Fruit fly (Drosophila melanogaster): ENCODE measurements around the gene CG14132.

CG14132 gene

dm6 chr3L:11681794-11682193, 33.3 kb downstream of the CG14132 start, which contains the start of gene TfIIEalpha (continued):
- TF ChIP-seq CG8290 (GFP tag; optimal IDR thresholded peaks at IDR 0.05) (peak; percentile 25), CG8290 (tag; optimal IDR thresholded peaks at IDR 0.05) (peak in 1 of 2 experiments; percentile 60), CG3847 (GFP tag; IDR thresholded peaks at IDR 0.05) (peak; percentile 74), ab (GFP tag; optimal IDR thresholded peaks at IDR 0.05) (no peak), CG2116 (GFP tag; optimal IDR thresholded peaks at IDR 0.05) (peak; percentile 38), Ets97D (GFP tag; optimal IDR thresholded peaks at IDR 0.05) (peak; percentile 84), C15 (GFP tag; IDR thresholded peaks at IDR 0.05) (no peak), br (optimal IDR thresholded peaks at IDR 0.05) (no peak), fu2 (GFP tag; optimal IDR thresholded peaks at IDR 0.05) (peak; percentile 1), CG10366 (GFP tag; IDR thresholded peaks at IDR 0.05) (no peak), CoRest (tag; optimal IDR thresholded peaks at IDR 0.05) (peak; percentile 62), trh (GFP tag; optimal IDR thresholded peaks at IDR 0.05) (no peak), CG31365 (tag; optimal IDR thresholded peaks at IDR 0.05) (no peak), CG2202 (tag; optimal IDR thresholded peaks at IDR 0.05) (no peak), CG1792 (GFP tag; optimal IDR thresholded peaks at IDR 0.05) (no peak), CG10274 (GFP tag; optimal IDR thresholded peaks at IDR 0.05) (no peak), Ssrp (tag; optimal IDR thresholded peaks at IDR 0.05) (no peak), CG2889 (GFP tag; IDR thresholded peaks at IDR 0.05) (no peak), prd (optimal IDR thresholded peaks at IDR 0.05) (no peak), prd (GFP tag; IDR thresholded peaks at IDR 0.05) (no peak), gcm (GFP tag; optimal IDR thresholded peaks at IDR 0.05) (no peak), Sry-δ (GFP tag; optimal IDR thresholded peaks at IDR 0.05) (peak; percentile 59), inv (GFP tag; IDR thresholded peaks at IDR 0.05; ENCODE audit: partially characterized antibody) (no peak), chif (GFP tag; optimal IDR thresholded peaks at IDR 0.05) (no peak), shn (GFP tag; optimal IDR thresholded peaks at IDR 0.05) (no peak), CG6254 (GFP tag; optimal IDR thresholded peaks at IDR 0.05) (no peak), her (GFP tag; optimal IDR thresholded peaks at IDR 0.05) (no peak), CG4707 (GFP tag; optimal IDR thresholded peaks at IDR 0.05) (no peak), Chrac-16 (GFP tag; optimal IDR thresholded peaks at IDR 0.05) (no peak), cas (GFP tag; IDR thresholded peaks at IDR 0.05) (no peak), CG12744 (GFP tag; optimal IDR thresholded peaks at IDR 0.05) (no peak), sisA (GFP tag; IDR thresholded peaks at IDR 0.05) (no peak), Nf-YB (GFP tag; optimal IDR thresholded peaks at IDR 0.05) (no peak), row (GFP tag; IDR thresholded peaks at IDR 0.05) (peak; percentile 62), croc (GFP tag; conservative IDR thresholded peaks at IDR 0.05) (no peak), ems (GFP tag; optimal IDR thresholded peaks at IDR 0.05) (no peak), dmrt99B (tag; optimal IDR thresholded peaks at IDR 0.05) (no peak), otp (GFP tag; IDR thresholded peaks at IDR 0.05) (no peak), Camta (GFP tag; optimal IDR thresholded peaks at IDR 0.05) (peak; percentile 17), H15 (GFP tag; IDR thresholded peaks at IDR 0.05) (no peak), Meics (GFP tag; optimal IDR thresholded peaks at IDR 0.05) (no peak), disco-r (GFP tag; optimal IDR thresholded peaks at IDR 0.05) (no peak), CG13624 (GFP tag; optimal IDR thresholded peaks at IDR 0.05) (peak; percentile 17), NC2α (GFP tag; optimal IDR thresholded peaks at IDR 0.05) (no peak), so (GFP tag; IDR thresholded peaks at IDR 0.05) (no peak), dysf (GFP tag; IDR thresholded peaks at IDR 0.05) (no peak), Dek (tag; optimal IDR thresholded peaks at IDR 0.05) (peak; percentile 45), twi (tag; optimal IDR thresholded peaks at IDR 0.05) (no peak), CG7556 (GFP tag; optimal IDR thresholded peaks at IDR 0.05) (no peak), B-H1 (GFP tag; IDR thresholded peaks at IDR 0.05) (no peak), CG5245 (GFP tag; optimal IDR thresholded peaks at IDR 0.05) (no peak), Dref (GFP tag; IDR thresholded peaks at IDR 0.05) (peak; percentile 69), Vsx1 (GFP tag; optimal IDR thresholded peaks at IDR 0.05) (no peak), fd3F (GFP tag; optimal IDR thresholded peaks at IDR 0.05) (no peak)

Measured in whole organism, embryonic.